Worm (Caenorhabditis elegans) whole organism, young adult: ENCODE measurements around the gene F38B7.10.

ENCODE experiments used
- D2030.7 ChIP-seq: fragments of 200-800 bp; sonication (Bioruptor generic); IDR thresholded peaks from 2 replicates; pipeline ENCODE4 v1.3.6; 2022; ENCODE audit warnings: missing genetic modification reagents, missing genetic modification characterization, missing compliant biosample characterization
- F10E7.11 ChIP-seq: sonication (generic microtip); optimal IDR thresholded peaks from 2 replicates; lab custom pipeline; 2017; ENCODE audit warnings: mild to moderate bottlenecking, missing genetic modification characterization, moderate library complexity, missing compliant biosample characterization
- F23B12.7 ChIP-seq: sonication (generic microtip); optimal IDR thresholded peaks from 2 replicates; lab custom pipeline; 2017; ENCODE audit warnings: missing genetic modification characterization, mild to moderate bottlenecking, missing compliant biosample characterization, antibody characterized with exemption, moderate library complexity; ENCODE audit not compliant: insufficient read depth
- F33H1.4 ChIP-seq: fragments of 200-800 bp; sonication (Bioruptor generic); IDR thresholded peaks from 2 replicates; pipeline ENCODE4 v1.3.6; 2022; ENCODE audit warnings: missing genetic modification reagents, missing genetic modification characterization, missing compliant biosample characterization
- F37B4.10 ChIP-seq: fragments of 200-800 bp; sonication (Bioruptor generic); IDR thresholded peaks from 2 replicates; pipeline ENCODE4 v1.3.6; 2022; ENCODE audit warnings: missing genetic modification characterization, missing compliant biosample characterization
- F57C9.4 ChIP-seq: sonication (generic microtip); optimal IDR thresholded peaks from 2 replicates; lab custom pipeline; 2017; ENCODE audit warnings: mild to moderate bottlenecking, missing genetic modification characterization, missing compliant biosample characterization
- Y53G8AR.9 ChIP-seq: fragments of 200-800 bp; sonication (Bioruptor generic); conservative IDR thresholded peaks from 2 replicates; pipeline ENCODE4 v1.3.6; 2022; ENCODE audit warnings: missing genetic modification reagents, missing genetic modification characterization, missing compliant biosample characterization
- attf-3 ChIP-seq: fragments of 200-800 bp; sonication (Bioruptor generic); conservative IDR thresholded peaks from 2 replicates; pipeline ENCODE4 v1.3.6; 2022; ENCODE audit warnings: missing genetic modification reagents, missing genetic modification characterization, missing compliant biosample characterization
- ccch-3 ChIP-seq: fragments of 200-800 bp; sonication (Bioruptor generic); optimal IDR thresholded peaks from 2 replicates; lab custom pipeline; 2018; ENCODE audit warnings: mild to moderate bottlenecking, missing genetic modification characterization, missing compliant biosample characterization
- cebp-1 ChIP-seq, 2 experiments: fragments of 200-800 bp in 1 of 2; sonication (Bioruptor generic) in 1 of 2; sonication (generic microtip) in 1 of 2; IDR thresholded peaks in 1 of 2; optimal IDR thresholded peaks in 1 of 2; 2 replicates each; pipeline versions ENCODE4 v1.3.6 to Lab custom; 2017 to 2022; ENCODE audit warnings: missing compliant biosample characterization in 2 of 2, missing genetic modification characterization in 2 of 2, mild to moderate bottlenecking in 1 of 2, missing genetic modification reagents in 1 of 2, moderate library complexity in 1 of 2
- ceh-100 ChIP-seq: fragments of 200-800 bp; sonication (Bioruptor generic); IDR thresholded peaks from 2 replicates; pipeline ENCODE4 v1.3.6; 2022; ENCODE audit warnings: missing genetic modification reagents, missing genetic modification characterization, missing compliant biosample characterization
- ceh-91 ChIP-seq: fragments of 200-800 bp; sonication (Bioruptor generic); IDR thresholded peaks from 2 replicates; pipeline ENCODE4 v1.3.6; 2022; ENCODE audit warnings: missing genetic modification reagents, missing genetic modification characterization, missing compliant biosample characterization
- dpff-1 ChIP-seq: sonication (generic microtip); optimal IDR thresholded peaks from 2 replicates; lab custom pipeline; 2017; ENCODE audit warnings: mild to moderate bottlenecking, missing genetic modification characterization, missing compliant biosample characterization
- efl-1 ChIP-seq: fragments of 150-350 bp; optimal IDR thresholded peaks from 2 replicates; lab custom pipeline; 2014; ENCODE audit warnings: missing biosample characterization, missing genetic modification reagents, missing genetic modification characterization
- egl-44 ChIP-seq: fragments of 200-800 bp; sonication (Bioruptor generic); IDR thresholded peaks from 2 replicates; pipeline ENCODE4 v1.3.6; 2022; ENCODE audit warnings: missing genetic modification reagents, missing genetic modification characterization, missing compliant biosample characterization
- ekl-4 ChIP-seq: fragments of 200-800 bp; sonication (Bioruptor generic); IDR thresholded peaks from 2 replicates; pipeline ENCODE4 v1.3.6; 2022; ENCODE audit warnings: missing genetic modification reagents, missing genetic modification characterization, missing compliant biosample characterization
- gei-17 ChIP-seq: fragments of 200-800 bp; sonication (Bioruptor generic); optimal IDR thresholded peaks from 2 replicates; lab custom pipeline; 2018; ENCODE audit warnings: mild to moderate bottlenecking, missing genetic modification characterization, missing compliant biosample characterization
- hlh-12 ChIP-seq: sonication (generic microtip); optimal IDR thresholded peaks from 2 replicates; lab custom pipeline; 2016; ENCODE audit warnings: missing genetic modification characterization, missing compliant biosample characterization
- let-526 ChIP-seq: fragments of 200-800 bp; sonication (Bioruptor generic); IDR thresholded peaks from 2 replicates; pipeline ENCODE4 v1.3.6; 2022; ENCODE audit warnings: missing genetic modification reagents, missing genetic modification characterization, missing compliant biosample characterization
- lin-26 ChIP-seq: fragments of 200-800 bp; sonication (Bioruptor generic); IDR thresholded peaks from 2 replicates; pipeline ENCODE4 v1.3.6; 2022; ENCODE audit warnings: missing genetic modification reagents, missing genetic modification characterization, missing compliant biosample characterization
- lin-35 ChIP-seq, 3 experiments: fragments of 150-350 bp in 2 of 3; sonication (generic microtip) in 1 of 3; optimal IDR thresholded peaks; 2 replicates each; lab custom pipeline; 2014 to 2018; ENCODE audit warnings: missing biosample characterization in 3 of 3, missing genetic modification characterization in 3 of 3, missing genetic modification reagents in 3 of 3
- madf-3 ChIP-seq: fragments of 200-800 bp; sonication (Bioruptor generic); IDR thresholded peaks from 2 replicates; pipeline ENCODE4 v1.3.6; 2022; ENCODE audit warnings: missing genetic modification reagents, missing genetic modification characterization, missing compliant biosample characterization
- mes-4 ChIP-seq: sonication (generic microtip); optimal IDR thresholded peaks from 2 replicates; lab custom pipeline; 2016; ENCODE audit warnings: missing genotype, missing genetic modification characterization, missing compliant biosample characterization
- nfya-1 ChIP-seq: sonication (generic microtip); optimal IDR thresholded peaks from 2 replicates; lab custom pipeline; 2017; ENCODE audit warnings: antibody characterized with exemption, missing compliant biosample characterization, missing genetic modification characterization, borderline replicate concordance; ENCODE audit not compliant: insufficient read depth
- nhr-80 ChIP-seq: sonication (generic microtip); optimal IDR thresholded peaks from 2 replicates; lab custom pipeline; 2016; ENCODE audit warnings: missing genetic modification characterization, missing compliant biosample characterization
- pha-4 ChIP-seq: fragments of 150-350 bp; sonication (generic microtip); optimal IDR thresholded peaks from 2 replicates; lab custom pipeline; 2014; ENCODE audit warnings: missing biosample characterization, missing genetic modification reagents, missing genetic modification characterization
- snpc-1.3 ChIP-seq: sonication (generic microtip); optimal IDR thresholded peaks from 2 replicates; lab custom pipeline; 2017; ENCODE audit warnings: missing genetic modification characterization, mild to moderate bottlenecking, missing compliant biosample characterization, antibody characterized with exemption, moderate library complexity, missing genotype, missing genetic modification reagents; ENCODE audit not compliant: insufficient read depth
- snpc-3.4 ChIP-seq: sonication (generic microtip); optimal IDR thresholded peaks from 2 replicates; lab custom pipeline; 2017; ENCODE audit warnings: missing genetic modification characterization, mild to moderate bottlenecking, missing compliant biosample characterization, antibody characterized with exemption, moderate library complexity, missing genotype, missing genetic modification reagents
- somi-1 ChIP-seq: fragments of 200-800 bp; sonication (Bioruptor generic); optimal IDR thresholded peaks from 2 replicates; lab custom pipeline; 2018; ENCODE audit warnings: mild to moderate bottlenecking, missing genetic modification characterization, missing compliant biosample characterization
- ztf-3 ChIP-seq: fragments of 200-800 bp; sonication (Bioruptor generic); optimal IDR thresholded peaks from 2 replicates; lab custom pipeline; 2018; ENCODE audit warnings: mild to moderate bottlenecking, missing genetic modification characterization, missing compliant biosample characterization
- ztf-6 ChIP-seq: fragments of 200-800 bp; sonication (Bioruptor generic); IDR thresholded peaks from 2 replicates; pipeline ENCODE4 v1.3.6; 2022; ENCODE audit warnings: missing genetic modification reagents, missing genetic modification characterization, missing compliant biosample characterization

The F38B7.10 gene

ce11 chrV:11593427-11593826 lies 48.1 kb downstream of the F38B7.10 start, which contains the start of gene srx-80:
srx-80 (plus strand) TSS chrV:11593727.
- TF ChIP-seq ekl-4 (GFP tag; lab: Robert Waterston, UW) = no peak
- TF ChIP-seq ztf-6 (GFP tag; lab: Robert Waterston, UW) = no peak
- TF ChIP-seq nfya-1 = no peak
- TF ChIP-seq nhr-80 (tag; lab: Kevin White, UChicago) = no peak
- TF ChIP-seq let-526 (GFP tag; lab: Robert Waterston, UW) = no peak
- TF ChIP-seq gei-17 = no peak
- TF ChIP-seq lin-26 (GFP tag; lab: Robert Waterston, UW) = no peak
- no peak for TF ChIP-seq F37B4.10
- no peak for TF ChIP-seq ceh-91
- TF ChIP-seq egl-44 (GFP tag; lab: Robert Waterston, UW) = no peak
- TF ChIP-seq madf-3 (GFP tag; lab: Robert Waterston, UW) = no peak
- TF ChIP-seq hlh-12 = no peak
- TF ChIP-seq F10E7.11 (tag; lab: Kevin White, UChicago) = no peak
- no peak for TF ChIP-seq ceh-100 (GFP tag; lab: Robert Waterston, UW)
- TF ChIP-seq F57C9.4 (tag; lab: Kevin White, UChicago) = no peak
- no peak for TF ChIP-seq D2030.7 (GFP tag; lab: Robert Waterston, UW)
- no peak for TF ChIP-seq dpff-1 (tag; lab: Kevin White, UChicago)

DNA sequence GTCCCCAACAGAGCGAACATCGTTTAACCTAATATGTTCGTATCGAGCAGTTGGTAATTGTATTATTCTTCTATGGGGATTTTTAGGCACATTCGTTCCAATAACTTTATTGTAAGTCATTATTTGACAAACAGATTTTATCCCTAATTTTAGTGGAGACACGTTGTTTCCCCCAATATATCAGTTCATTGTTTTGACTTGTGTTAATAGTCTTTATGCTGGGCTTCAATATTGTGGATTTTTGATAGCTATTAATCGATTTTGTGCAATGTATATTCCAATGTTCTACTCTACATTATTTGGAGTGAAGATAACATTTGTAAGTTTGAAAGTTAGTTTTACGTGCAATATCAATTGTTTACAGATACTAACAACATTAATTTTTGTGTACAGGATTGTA lies 48.6 kb downstream of the F38B7.10 start:
- TF ChIP-seq Y53G8AR.9 = no peak
- no peak for TF ChIP-seq dpff-1 (tag; lab: Kevin White, UChicago)
- TF ChIP-seq F33H1.4 (GFP tag; lab: Robert Waterston, UW) = no peak
- TF ChIP-seq somi-1 (GFP tag; lab: Kevin White, UChicago) = no peak
- no peak for TF ChIP-seq ccch-3 (GFP tag; lab: Kevin White, UChicago)
- no peak for TF ChIP-seq snpc-3.4 (tag; lab: Kevin White, UChicago)
- no peak for TF ChIP-seq mes-4
- TF ChIP-seq efl-1 = no peak
- no peak for TF ChIP-seq snpc-1.3 (tag; lab: Kevin White, UChicago)
- TF ChIP-seq attf-3 (GFP tag; lab: Robert Waterston, UW) = no peak
- TF ChIP-seq lin-35 (GFP tag; optimal IDR thresholded peaks at IDR 0.05; lab: Kevin White, UChicago) = no peak
- TF ChIP-seq cebp-1 (GFP tag; IDR thresholded peaks at IDR 0.05; lab: Robert Waterston, UW) = no peak
- no peak for TF ChIP-seq cebp-1 (tag; optimal IDR thresholded peaks at IDR 0.05; lab: Kevin White, UChicago)
- TF ChIP-seq pha-4 (tag; lab: Kevin White, UChicago) = no peak
- no peak for TF ChIP-seq ztf-3 (GFP tag; lab: Kevin White, UChicago)
- TF ChIP-seq F23B12.7 (tag; lab: Kevin White, UChicago) = no peak
- TF ChIP-seq lin-26 (GFP tag; lab: Robert Waterston, UW) = no peak
- TF ChIP-seq madf-3 (GFP tag; lab: Robert Waterston, UW) = no peak
